Fruit fly (Drosophila melanogaster): ENCODE results near the gene CG9951.

CG9951 gene

dm6 chr3L:16842087-16842567 lies 20.8 kb upstream of the CG9951 start, which contains the start of gene TSG101 (continued):
- TF ChIP-seq repo (GFP tag; optimal IDR thresholded peaks at IDR 0.05): no peak
- 0 out of 2 replicates have a peak, but pooled peaks have one; percentile 26 for TF ChIP-seq Bgb (GFP tag; IDR thresholded peaks at IDR 0.05; ENCODE audit: partially characterized antibody)
- peak; percentile 60 for TF ChIP-seq CG14710 (tag; optimal IDR thresholded peaks at IDR 0.05)
- no peak for TF ChIP-seq Aef1 (GFP tag; IDR thresholded peaks at IDR 0.05)
- TF ChIP-seq kay (GFP tag; optimal IDR thresholded peaks at IDR 0.05): peak; percentile 58
- no peak for TF ChIP-seq gcm2 (GFP tag; optimal IDR thresholded peaks at IDR 0.05)
- peak; percentile 33; the same call in 1 of the 2 replicates for TF ChIP-seq inv (GFP tag; IDR thresholded peaks at IDR 0.05; ENCODE audit: partially characterized antibody)
- peak; percentile 41 for TF ChIP-seq trem (tag; optimal IDR thresholded peaks at IDR 0.05)
- no peak for TF ChIP-seq CG2889 (GFP tag; IDR thresholded peaks at IDR 0.05)
- no peak for TF ChIP-seq ken (GFP tag; IDR thresholded peaks at IDR 0.05)
- TF ChIP-seq CG15601 (tag; optimal IDR thresholded peaks at IDR 0.05): peak; percentile 5
- peak; percentile 61 for TF ChIP-seq Scr (GFP tag; IDR thresholded peaks at IDR 0.05; ENCODE audit: partially characterized antibody)
- TF ChIP-seq wek (GFP tag; optimal IDR thresholded peaks at IDR 0.05): no peak
- TF ChIP-seq CG42726 (GFP tag; IDR thresholded peaks at IDR 0.05; ENCODE audit: partially characterized antibody): no peak
- peak; percentile 44 for TF ChIP-seq row (GFP tag; IDR thresholded peaks at IDR 0.05)
- TF ChIP-seq CG17802 (tag; optimal IDR thresholded peaks at IDR 0.05): peak; percentile 17
- peak; percentile 38 for TF ChIP-seq CG2712 (tag; optimal IDR thresholded peaks at IDR 0.05)
- TF ChIP-seq CG3726 (GFP tag; IDR thresholded peaks at IDR 0.05): no peak
- TF ChIP-seq fd96Cb (tag; optimal IDR thresholded peaks at IDR 0.05): no peak
- TF ChIP-seq sqz (GFP tag; optimal IDR thresholded peaks at IDR 0.05): no peak
- TF ChIP-seq CG9215 (GFP tag; IDR thresholded peaks at IDR 0.05): no peak
- peak; percentile 54 for TF ChIP-seq Sry-δ (GFP tag; optimal IDR thresholded peaks at IDR 0.05)
- TF ChIP-seq Chrac-16 (GFP tag; optimal IDR thresholded peaks at IDR 0.05): no peak
- peak; percentile 76 for TF ChIP-seq pzg (GFP tag; optimal IDR thresholded peaks at IDR 0.05)
- TF ChIP-seq usp (GFP tag; optimal IDR thresholded peaks at IDR 0.05): no peak
- TF ChIP-seq unc-4 (GFP tag; IDR thresholded peaks at IDR 0.05; ENCODE audit: partially characterized antibody): peak; percentile 61; the same call in 1 of the 2 replicates
- no peak for TF ChIP-seq Six4 (GFP tag; optimal IDR thresholded peaks at IDR 0.05)
- TF ChIP-seq CG1603 (tag; optimal IDR thresholded peaks at IDR 0.05): no peak
- TF ChIP-seq Camta (GFP tag; optimal IDR thresholded peaks at IDR 0.05): no peak
- TF ChIP-seq nmo (GFP tag; optimal IDR thresholded peaks at IDR 0.05): peak; percentile 47
- peak; percentile 66 for TF ChIP-seq CG4617 (GFP tag; optimal IDR thresholded peaks at IDR 0.05; ENCODE audit: borderline replicate concordance)
- TF ChIP-seq CG8924 (tag; optimal IDR thresholded peaks at IDR 0.05): peak; percentile 4
- peak; percentile 85 for TF ChIP-seq CG2116 (GFP tag; optimal IDR thresholded peaks at IDR 0.05)
- peak in 1 of 2 experiments; percentile 0 for TF ChIP-seq dpn (GFP tag; optimal IDR thresholded peaks at IDR 0.05)
- peak; percentile 96 for TF ChIP-seq ssp (GFP tag; IDR thresholded peaks at IDR 0.05)
- TF ChIP-seq Poxn (GFP tag; IDR thresholded peaks at IDR 0.05): no peak
- no peak for TF ChIP-seq CG32767 (GFP tag; IDR thresholded peaks at IDR 0.05)
- TF ChIP-seq amos (GFP tag; IDR thresholded peaks at IDR 0.05; ENCODE audit: partially characterized antibody): 0 out of 2 replicates have a peak, but pooled peaks have one; percentile 17
- TF ChIP-seq tll (GFP tag; optimal IDR thresholded peaks at IDR 0.05): no peak
- peak; percentile 66 for TF ChIP-seq BEAF-32 (GFP tag; optimal IDR thresholded peaks at IDR 0.05)
- peak; percentile 58; the same call in 1 of the 2 replicates for TF ChIP-seq MBD-R2 (GFP tag; IDR thresholded peaks at IDR 0.05)
- TF ChIP-seq NfI (GFP tag; optimal IDR thresholded peaks at IDR 0.05): no peak
- TF ChIP-seq wdn (GFP tag; IDR thresholded peaks at IDR 0.05): no peak
- no peak for TF ChIP-seq CG11696 (GFP tag; IDR thresholded peaks at IDR 0.05)
- peak; percentile 18 for TF ChIP-seq D19A (tag; optimal IDR thresholded peaks at IDR 0.05)
- no peak for TF ChIP-seq hb (GFP tag; IDR thresholded peaks at IDR 0.05; ENCODE audit: partially characterized antibody)
- peak; percentile 29 for TF ChIP-seq gem (tag; optimal IDR thresholded peaks at IDR 0.05)
- TF ChIP-seq CG11504 (tag; optimal IDR thresholded peaks at IDR 0.05): no peak
- no peak for TF ChIP-seq Sox100B (GFP tag; optimal IDR thresholded peaks at IDR 0.05)

Measured in whole organism, embryonic.